Worm (Caenorhabditis elegans) whole organism, L3 larva: ENCODE results near the gene srz-71.
A peak's percentile ranks its signal among the peaks of the same experiment; 100 is the strongest.

Source experiments
- aly-2 ChIP-seq: fragments of 150-350 bp; optimal IDR thresholded peaks from 2 replicates; lab custom pipeline; 2014; ENCODE audit warnings: missing biosample characterization, missing genetic modification characterization
- ceh-16 ChIP-seq: sonication (generic microtip); optimal IDR thresholded peaks from 2 replicates; lab custom pipeline; 2017; ENCODE audit warnings: missing biosample characterization, missing genetic modification characterization
- ceh-28 ChIP-seq: fragments of 150-350 bp; optimal IDR thresholded peaks from 2 replicates; lab custom pipeline; 2014; ENCODE audit warnings: missing biosample characterization, missing genetic modification reagents, missing genetic modification characterization
- ceh-82 ChIP-seq: fragments of 150-350 bp; optimal IDR thresholded peaks from 2 replicates; lab custom pipeline; 2014; ENCODE audit warnings: missing biosample characterization, missing genetic modification characterization
- ceh-9 ChIP-seq: sonication (generic microtip); optimal IDR thresholded peaks from 2 replicates; lab custom pipeline; 2018; ENCODE audit warnings: missing biosample characterization, missing genetic modification characterization
- daf-12 ChIP-seq: fragments of 150-350 bp; optimal IDR thresholded peaks from 2 replicates; lab custom pipeline; 2014; ENCODE audit warnings: missing biosample characterization, missing genetic modification reagents, missing genetic modification characterization
- egl-27 ChIP-seq: sonication (generic microtip); optimal IDR thresholded peaks from 4 replicates; lab custom pipeline; 2017; ENCODE audit warnings: missing biosample characterization, missing genetic modification reagents, missing genetic modification characterization
- egl-5 ChIP-seq: fragments of 150-350 bp; optimal IDR thresholded peaks from 2 replicates; lab custom pipeline; 2017; ENCODE audit warnings: missing biosample characterization, missing genetic modification reagents, missing genetic modification characterization, inconsistent platforms
- elt-2 ChIP-seq: sonication (generic microtip); optimal IDR thresholded peaks from 2 replicates; lab custom pipeline; 2016; ENCODE audit warnings: missing genetic modification reagents, mild to moderate bottlenecking, missing genetic modification characterization, missing compliant biosample characterization
- eor-1 ChIP-seq, 2 experiments: fragments of 150-350 bp; optimal IDR thresholded peaks; 2 replicates each; lab custom pipeline; 2014 to 2018; ENCODE audit warnings: missing biosample characterization in 2 of 2, missing genetic modification characterization in 2 of 2
- fkh-10 ChIP-seq: sonication (generic microtip); optimal IDR thresholded peaks from 2 replicates; lab custom pipeline; 2017; ENCODE audit warnings: missing biosample characterization, missing genetic modification reagents, missing genetic modification characterization
- fkh-2 ChIP-seq: fragments of 150-350 bp; optimal IDR thresholded peaks from 2 replicates; lab custom pipeline; 2014; ENCODE audit warnings: missing biosample characterization, missing genetic modification reagents, missing genetic modification characterization
- fos-1 ChIP-seq: fragments of 150-350 bp; optimal IDR thresholded peaks from 2 replicates; lab custom pipeline; 2014; ENCODE audit warnings: missing biosample characterization, missing genetic modification characterization
- hmg-11 ChIP-seq: sonication (generic microtip); optimal IDR thresholded peaks from 2 replicates; lab custom pipeline; 2016; ENCODE audit warnings: missing genetic modification characterization, missing compliant biosample characterization
- lin-15B ChIP-seq: fragments of 150-350 bp; optimal IDR thresholded peaks from 2 replicates; lab custom pipeline; 2014; ENCODE audit warnings: missing biosample characterization, missing genetic modification characterization
- lsy-12 ChIP-seq: sonication (generic microtip); optimal IDR thresholded peaks from 2 replicates; lab custom pipeline; 2016; ENCODE audit warnings: mild to moderate bottlenecking, missing genetic modification characterization, missing compliant biosample characterization
- mdl-1 ChIP-seq: fragments of 150-350 bp; optimal IDR thresholded peaks from 2 replicates; lab custom pipeline; 2014; ENCODE audit warnings: missing biosample characterization, missing genetic modification characterization
- mml-1 ChIP-seq: fragments of 150-350 bp; sonication (generic microtip); optimal IDR thresholded peaks from 3 replicates; lab custom pipeline; 2014; ENCODE audit warnings: missing biosample characterization, missing genetic modification characterization
- nfya-1 ChIP-seq: sonication (generic microtip); optimal IDR thresholded peaks from 2 replicates; lab custom pipeline; 2017; ENCODE audit warnings: missing genetic modification characterization, mild to moderate bottlenecking, missing compliant biosample characterization, antibody characterized with exemption, moderate library complexity; ENCODE audit not compliant: insufficient read depth
- nhr-11 ChIP-seq: fragments of 150-350 bp; optimal IDR thresholded peaks from 2 replicates; lab custom pipeline; 2014; ENCODE audit warnings: missing biosample characterization, missing genetic modification characterization
- nhr-23 ChIP-seq: fragments of 150-350 bp; optimal IDR thresholded peaks from 2 replicates; lab custom pipeline; 2014; ENCODE audit warnings: missing biosample characterization, missing genetic modification reagents, missing genetic modification characterization
- nhr-237 ChIP-seq: fragments of 150-350 bp; optimal IDR thresholded peaks from 2 replicates; lab custom pipeline; 2014; ENCODE audit warnings: missing biosample characterization, missing genetic modification characterization
- nhr-25 ChIP-seq: sonication (generic microtip); optimal IDR thresholded peaks from 2 replicates; lab custom pipeline; 2017; ENCODE audit warnings: missing biosample characterization, missing genetic modification characterization
- nhr-43 ChIP-seq: sonication (generic microtip); optimal IDR thresholded peaks from 2 replicates; lab custom pipeline; 2016; ENCODE audit warnings: mild to moderate bottlenecking, missing genetic modification characterization, missing compliant biosample characterization; ENCODE audit not compliant: poor library complexity, severe bottlenecking
- nhr-67 ChIP-seq: fragments of 150-350 bp; optimal IDR thresholded peaks from 2 replicates; lab custom pipeline; 2014; ENCODE audit warnings: missing biosample characterization, missing genetic modification characterization
- nhr-76 ChIP-seq: fragments of 150-350 bp; sonication (generic microtip); optimal IDR thresholded peaks from 5 replicates; lab custom pipeline; 2014; ENCODE audit warnings: missing biosample characterization, missing genetic modification characterization
- nhr-77 ChIP-seq: fragments of 150-350 bp; optimal IDR thresholded peaks from 2 replicates; lab custom pipeline; 2014; ENCODE audit warnings: missing biosample characterization, missing genetic modification characterization
- pha-4 ChIP-seq: fragments of 150-350 bp; optimal IDR thresholded peaks from 2 replicates; lab custom pipeline; 2014; ENCODE audit warnings: missing biosample characterization, missing genetic modification reagents, missing genetic modification characterization
- pqm-1 ChIP-seq: fragments of 150-350 bp; optimal IDR thresholded peaks from 2 replicates; lab custom pipeline; 2017; ENCODE audit warnings: missing biosample characterization, missing genetic modification characterization, inconsistent platforms
- sea-2 ChIP-seq: fragments of 150-350 bp; sonication (generic microtip); optimal IDR thresholded peaks from 4 replicates; lab custom pipeline; 2014; ENCODE audit warnings: missing biosample characterization, missing genetic modification reagents, missing genetic modification characterization
- snpc-4 ChIP-seq: fragments of 150-350 bp; optimal IDR thresholded peaks from 2 replicates; lab custom pipeline; 2014; ENCODE audit warnings: missing biosample characterization, missing genetic modification characterization
- unc-39 ChIP-seq: sonication (generic microtip); optimal IDR thresholded peaks from 4 replicates; lab custom pipeline; 2017; ENCODE audit warnings: missing biosample characterization, missing genetic modification characterization
- unc-62 ChIP-seq: fragments of 150-350 bp; sonication (generic microtip); optimal IDR thresholded peaks from 4 replicates; lab custom pipeline; 2014; ENCODE audit warnings: missing biosample characterization, missing genetic modification reagents, missing genetic modification characterization
- zag-1 ChIP-seq: fragments of 150-350 bp; optimal IDR thresholded peaks from 2 replicates; lab custom pipeline; 2014; ENCODE audit warnings: missing biosample characterization, missing genetic modification characterization
- ztf-11 ChIP-seq: fragments of 150-350 bp; optimal IDR thresholded peaks from 2 replicates; lab custom pipeline; 2014; ENCODE audit warnings: missing biosample characterization, missing genetic modification characterization

Gene srz-71

DNA sequence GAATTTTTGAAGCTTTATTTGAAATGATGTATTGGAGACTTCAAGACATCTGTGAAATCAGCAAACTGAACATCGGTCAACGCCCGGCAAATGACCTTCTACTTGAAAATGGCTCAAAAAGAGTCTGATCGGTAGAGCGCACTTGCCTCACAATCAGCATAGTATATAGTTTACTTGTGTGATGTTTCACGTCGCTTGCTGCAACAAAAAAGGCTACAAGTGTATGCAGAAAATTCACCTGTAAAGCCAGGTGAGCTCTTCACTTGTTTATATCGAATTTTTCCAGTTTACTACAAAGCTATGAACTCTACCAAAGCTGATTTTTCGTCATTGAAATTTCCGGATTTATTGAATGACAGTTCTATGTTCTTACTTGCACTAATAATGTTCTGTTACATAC is at the start of gene srz-71:
Gene srz-71, plus strand, starts transcription at position 301 of the 400 bp plus-strand sequence.
- TF ChIP-seq daf-12 (tag; lab: Kevin White, UChicago) (no peak), egl-5 (tag; lab: Kevin White, UChicago) (no peak), unc-39 (tag; lab: Kevin White, UChicago) (no peak), ceh-28 (tag; lab: Kevin White, UChicago) (no peak), snpc-4 (tag; lab: Kevin White, UChicago) (no peak), mml-1 (tag; lab: Kevin White, UChicago) (no peak), mdl-1 (tag; lab: Kevin White, UChicago) (no peak), nhr-11 (tag; lab: Kevin White, UChicago) (no peak), lsy-12 (tag; lab: Kevin White, UChicago) (no peak), aly-2 (no peak), ceh-9 (tag; lab: Kevin White, UChicago) (no peak), hmg-11 (tag; lab: Kevin White, UChicago) (no peak), fkh-2 (tag; lab: Kevin White, UChicago) (no peak), egl-27 (no peak)

DNA sequence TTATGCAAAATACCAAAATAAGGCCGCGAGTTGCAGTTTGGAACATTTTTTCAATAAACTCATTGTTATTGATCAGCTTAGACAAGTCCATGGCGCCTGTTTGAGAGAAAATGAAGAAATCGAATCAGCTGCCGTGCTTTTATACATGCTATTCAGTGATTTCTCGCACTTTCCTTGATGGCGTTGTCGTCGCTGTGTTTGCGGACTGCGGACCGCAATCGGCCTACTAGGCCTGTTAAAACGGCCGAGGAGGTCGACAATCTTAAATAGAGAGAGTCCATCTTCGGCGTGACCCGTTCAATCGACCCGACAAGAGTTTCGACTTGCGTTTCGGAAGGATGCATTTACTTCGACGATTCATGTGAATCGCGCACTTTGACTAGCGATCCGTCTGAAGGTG is 41.9 kb upstream of the srz-71 start, which contains the start of gene srz-75:
Gene srz-75, minus strand, starts transcription at position 101 of the 400 bp plus-strand sequence.
- TF ChIP-seq sea-2 (GFP tag; lab: Kevin White, UChicago), result no peak
- no peak for TF ChIP-seq ceh-16 (tag; lab: Kevin White, UChicago)
- TF ChIP-seq pqm-1 (tag; lab: Kevin White, UChicago), result no peak
- TF ChIP-seq nhr-77 (tag; lab: Kevin White, UChicago), result no peak
- no peak for TF ChIP-seq nhr-76
- TF ChIP-seq nhr-11 (tag; lab: Kevin White, UChicago), result no peak
- TF ChIP-seq unc-39 (tag; lab: Kevin White, UChicago), result no peak
- no peak for TF ChIP-seq mml-1 (tag; lab: Kevin White, UChicago)
- TF ChIP-seq nhr-237 (tag; lab: Kevin White, UChicago), result no peak
- no peak for TF ChIP-seq nhr-23 (tag; lab: Kevin White, UChicago)
- TF ChIP-seq nhr-43 (tag; lab: Kevin White, UChicago), result no peak
- no peak for TF ChIP-seq egl-5 (tag; lab: Kevin White, UChicago)
- TF ChIP-seq lin-15B (tag; lab: Kevin White, UChicago), result no peak
- TF ChIP-seq fos-1 (tag; lab: Kevin White, UChicago), result no peak
- no peak for TF ChIP-seq nfya-1

DNA sequence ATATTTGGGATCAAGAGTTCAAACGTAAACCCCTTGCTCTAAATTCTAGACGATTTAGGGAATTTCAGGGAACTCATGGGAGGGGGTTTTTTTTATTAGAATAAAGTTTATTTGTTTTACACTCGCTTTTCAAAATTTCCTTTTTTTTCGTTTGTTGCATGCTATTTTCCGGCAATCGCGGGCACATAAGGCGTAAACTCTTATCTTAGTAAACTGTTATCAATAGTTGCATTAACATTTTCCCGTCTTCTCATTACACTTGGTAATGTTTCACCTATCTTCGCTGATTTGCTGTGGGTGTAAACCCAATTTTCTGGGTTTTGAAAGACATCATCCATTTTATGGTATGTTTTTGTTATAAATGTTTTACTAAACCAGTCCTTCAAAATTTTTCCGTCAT is 38.8 kb upstream of the srz-71 start:
- TF ChIP-seq hmg-11 (tag; lab: Kevin White, UChicago) (no peak), elt-2 (peak; percentile 68)

DNA sequence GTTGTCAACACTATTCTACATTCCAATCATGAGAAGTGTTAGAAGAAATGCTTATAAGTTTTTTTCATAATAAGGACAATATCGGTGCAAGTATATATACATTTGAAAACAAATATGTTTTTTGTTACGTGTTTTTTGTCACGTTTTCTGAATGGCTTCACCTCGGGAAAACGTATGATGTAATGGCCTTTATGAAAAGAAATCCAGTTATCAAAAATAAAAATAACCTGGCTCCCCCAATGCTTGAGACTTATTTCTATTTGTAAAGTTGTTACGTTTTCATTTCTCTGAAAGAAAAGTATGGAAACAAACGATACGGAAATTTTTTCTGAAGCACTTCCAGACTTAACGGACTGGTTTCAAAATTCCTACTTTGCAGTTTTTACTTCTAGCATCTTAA is 33.8 kb upstream of the srz-71 start, which contains the start of gene srz-72:
Gene srz-72, plus strand, starts transcription at position 301 of the 400 bp plus-strand sequence.
- no peak for TF ChIP-seq nhr-23 (tag; lab: Kevin White, UChicago)
- TF ChIP-seq pha-4, result no peak
- no peak for TF ChIP-seq fkh-2 (tag; lab: Kevin White, UChicago)
- TF ChIP-seq ceh-82 (tag; lab: Kevin White, UChicago), result no peak
- TF ChIP-seq, all 47 proteins: peak for 0

DNA sequence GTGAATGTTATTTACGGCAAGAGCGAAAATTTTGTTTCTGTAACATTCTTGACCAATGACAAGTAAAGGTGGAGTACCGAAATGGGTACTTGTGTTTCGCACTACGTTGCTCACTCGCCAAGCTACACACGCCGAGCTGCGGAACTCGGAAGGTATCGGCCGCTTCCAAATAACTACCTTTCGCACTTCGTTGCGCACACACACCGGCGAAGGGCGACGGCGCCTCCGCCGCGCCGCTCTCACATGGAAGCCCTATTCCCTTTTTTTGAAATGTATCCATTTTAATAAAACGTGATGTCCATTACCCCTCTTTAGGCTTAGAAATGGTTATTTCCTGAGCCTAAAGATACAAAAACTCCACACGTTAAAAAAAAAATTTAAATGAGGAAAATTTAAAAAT is 25.8 kb upstream of the srz-71 start:
- TF ChIP-seq ceh-16 (tag; lab: Kevin White, UChicago), result no peak
- TF ChIP-seq fkh-2 (tag; lab: Kevin White, UChicago), result no peak
- TF ChIP-seq ceh-28 (tag; lab: Kevin White, UChicago), result no peak
- TF ChIP-seq zag-1 (tag; lab: Kevin White, UChicago), result no peak
- no peak for TF ChIP-seq ztf-11 (tag; lab: Kevin White, UChicago)
- no peak for TF ChIP-seq nhr-67 (tag; lab: Kevin White, UChicago)
- TF ChIP-seq nhr-43 (tag; lab: Kevin White, UChicago), result no peak
- no peak for TF ChIP-seq hmg-11 (tag; lab: Kevin White, UChicago)
- TF ChIP-seq daf-12 (tag; lab: Kevin White, UChicago), result no peak
- no peak for TF ChIP-seq nhr-11 (tag; lab: Kevin White, UChicago)
- TF ChIP-seq fos-1 (tag; lab: Kevin White, UChicago), result no peak
- TF ChIP-seq nhr-237 (tag; lab: Kevin White, UChicago), result no peak
- TF ChIP-seq sea-2 (GFP tag; lab: Kevin White, UChicago), result no peak
- TF ChIP-seq unc-62, result no peak
- TF ChIP-seq mdl-1 (tag; lab: Kevin White, UChicago), result no peak
- no peak for TF ChIP-seq nhr-25
- TF ChIP-seq fkh-10 (GFP tag; lab: Kevin White, UChicago), result no peak
- TF ChIP-seq eor-1 (tag; optimal IDR thresholded peaks at IDR 0.05; lab: Kevin White, UChicago), result no peak
- TF ChIP-seq ceh-9 (tag; lab: Kevin White, UChicago), result no peak
- no peak for TF ChIP-seq lsy-12 (tag; lab: Kevin White, UChicago)
